Fruit fly (Drosophila melanogaster) whole organism: Measurements from ENCODE around the gene Cad99C.

Experiments
- CG8478 ChIP-seq: fragments of >200 bp; optimal IDR thresholded peaks from 2 replicates; lab custom pipeline; 2018; ENCODE audit warnings: inconsistent platforms
- Dll ChIP-seq: fragments of >200 bp; optimal IDR thresholded peaks from 2 replicates; lab custom pipeline; 2017
- EcR ChIP-seq, 2 experiments: fragments of >200 bp; optimal IDR thresholded peaks; 2 replicates each; lab custom pipeline; 2017; ENCODE audit warnings: missing biosample characterization in 2 of 2, missing genetic modification characterization in 2 of 2, missing genetic modification reagents in 2 of 2
- pan ChIP-seq: fragments of >200 bp; optimal IDR thresholded peaks from 2 replicates; lab custom pipeline; 2017
- psq ChIP-seq: fragments of >200 bp; optimal IDR thresholded peaks from 2 replicates; lab custom pipeline; 2017
- usp ChIP-seq: fragments of >200 bp; optimal IDR thresholded peaks from 2 replicates; lab custom pipeline; 2017; ENCODE audit warnings: missing biosample characterization, missing genetic modification characterization, mixed read lengths

Gene Cad99C

dm6 chr3R:29841293-29841791, at the start of gene Cad99C:
Gene Cad99C (plus strand): TSS chr3R:29841657.
- TF ChIP-seq psq (lab: Kevin White, UChicago) (no peak), pan (lab: Kevin White, UChicago) (no peak), usp (no peak), EcR (GFP tag; optimal IDR thresholded peaks at IDR 0.05; lab: Kevin White, UChicago) (no peak), Dll (lab: Kevin White, UChicago) (no peak), CG8478 (lab: Kevin White, UChicago) (no peak)

dm6 chr3R:29794161-29794882, 47.1 kb upstream of the Cad99C start, which contains the start of gene sro:
Gene sro (plus strand): TSS chr3R:29794597.
- TF ChIP-seq Dll (lab: Kevin White, UChicago): no peak
- no peak for TF ChIP-seq usp
- TF ChIP-seq CG8478 (lab: Kevin White, UChicago): no peak
- TF ChIP-seq EcR (GFP tag; optimal IDR thresholded peaks at IDR 0.05; lab: Kevin White, UChicago): no peak
- no peak for TF ChIP-seq psq (lab: Kevin White, UChicago)
- no peak for TF ChIP-seq pan (lab: Kevin White, UChicago)

dm6 chr3R:29797183-29797582, 44.3 kb upstream of the Cad99C start:
- TF ChIP-seq Dll (lab: Kevin White, UChicago) (no peak), usp (no peak), psq (lab: Kevin White, UChicago) (no peak), CG8478 (lab: Kevin White, UChicago) (no peak), EcR (GFP tag; optimal IDR thresholded peaks at IDR 0.05; lab: Kevin White, UChicago) (no peak), pan (lab: Kevin White, UChicago) (no peak)

- TF ChIP-seq Dll (lab: Kevin White, UChicago) (no peak), usp (no peak), pan (lab: Kevin White, UChicago) (no peak), CG8478 (lab: Kevin White, UChicago) (no peak), EcR (GFP tag; optimal IDR thresholded peaks at IDR 0.05; lab: Kevin White, UChicago) (no peak), psq (lab: Kevin White, UChicago) (no peak)
Measured at dm6 chr3R:29798966-29799680, 42.3 kb upstream of the Cad99C start, which contains the start of the genes Rnb and Drice. Gene Rnb (minus strand): TSS chr3R:29799354. Gene Drice (plus strand): TSS chr3R:29799658.

- no peak for TF ChIP-seq psq (lab: Kevin White, UChicago)
- no peak for TF ChIP-seq Dll (lab: Kevin White, UChicago)
- no peak for TF ChIP-seq EcR (GFP tag; optimal IDR thresholded peaks at IDR 0.05; lab: Kevin White, UChicago)
- no peak for TF ChIP-seq CG8478 (lab: Kevin White, UChicago)
- no peak for TF ChIP-seq pan (lab: Kevin White, UChicago)
- TF ChIP-seq usp: no peak
Measured at dm6 chr3R:29799681-29800028, 41.8 kb upstream of the Cad99C start.

- TF ChIP-seq EcR (GFP tag; optimal IDR thresholded peaks at IDR 0.05; lab: Kevin White, UChicago) (no peak), usp (no peak), pan (lab: Kevin White, UChicago) (no peak), CG8478 (lab: Kevin White, UChicago) (no peak), Dll (lab: Kevin White, UChicago) (no peak), psq (lab: Kevin White, UChicago) (no peak)
Measured at dm6 chr3R:29802753-29803313, 38.6 kb upstream of the Cad99C start, which contains the start of the genes Etfb and CG7789. Gene Etfb (minus strand): TSS chr3R:29802945. Gene CG7789 (plus strand): TSS chr3R:29803196.

- TF ChIP-seq psq (lab: Kevin White, UChicago) (no peak), CG8478 (lab: Kevin White, UChicago) (no peak), pan (lab: Kevin White, UChicago) (no peak), EcR (GFP tag; optimal IDR thresholded peaks at IDR 0.05; lab: Kevin White, UChicago) (no peak), Dll (lab: Kevin White, UChicago) (no peak), usp (no peak)
Measured at dm6 chr3R:29806682-29807393, 34.6 kb upstream of the Cad99C start, which contains the start of the genes ca and ncd. Gene ca (plus strand): TSS chr3R:29806811. Gene ncd (minus strand): TSS chr3R:29807127.

- TF ChIP-seq Dll (lab: Kevin White, UChicago): no peak
- no peak for TF ChIP-seq EcR (GFP tag; optimal IDR thresholded peaks at IDR 0.05; lab: Kevin White, UChicago)
- TF ChIP-seq usp: no peak
- TF ChIP-seq CG8478 (lab: Kevin White, UChicago): no peak
- TF ChIP-seq psq (lab: Kevin White, UChicago): no peak
- TF ChIP-seq pan (lab: Kevin White, UChicago): no peak
Measured at dm6 chr3R:29816266-29816665, 25.2 kb upstream of the Cad99C start, which contains the start of gene Vps16B. Gene Vps16B (minus strand): TSS chr3R:29816451.

dm6 chr3R:29817664-29818063, 23.8 kb upstream of the Cad99C start, which contains the start of gene CG7829:
Gene CG7829 (minus strand): TSS chr3R:29817764.
- TF ChIP-seq pan (lab: Kevin White, UChicago): no peak
- TF ChIP-seq usp: no peak
- TF ChIP-seq Dll (lab: Kevin White, UChicago): no peak
- no peak for TF ChIP-seq psq (lab: Kevin White, UChicago)
- TF ChIP-seq EcR (GFP tag; optimal IDR thresholded peaks at IDR 0.05; lab: Kevin White, UChicago): no peak
- TF ChIP-seq CG8478 (lab: Kevin White, UChicago): no peak
